Worm (Caenorhabditis elegans): ENCODE data around the gene C53A5.16.

Gene C53A5.16

ce11 chrV:14523105-14523504 lies 691 bp upstream of the C53A5.16 start, which contains the start of gene C53A5.2:
C53A5.2 (minus strand) TSS chrV:14523205.
- TF ChIP-seq skn-1 (tag; optimal IDR thresholded peaks at IDR 0.05), result no peak
- TF ChIP-seq fos-1 (tag; optimal IDR thresholded peaks at IDR 0.05), result no peak
- no peak for TF ChIP-seq ama-1 (optimal IDR thresholded peaks at IDR 0.05)
- no peak for TF ChIP-seq sma-9 (GFP tag; optimal IDR thresholded peaks at IDR 0.05)
- no peak for TF ChIP-seq sma-9 (tag; optimal IDR thresholded peaks at IDR 0.05)
- no peak for TF ChIP-seq ztf-4 (tag; optimal IDR thresholded peaks at IDR 0.05)
- no peak for TF ChIP-seq nhr-237 (tag; optimal IDR thresholded peaks at IDR 0.05)
- no peak for TF ChIP-seq lin-13 (GFP tag; optimal IDR thresholded peaks at IDR 0.05)
- TF ChIP-seq ZK546.5 (tag; optimal IDR thresholded peaks at IDR 0.05), result no peak
- no peak for TF ChIP-seq zag-1 (tag; optimal IDR thresholded peaks at IDR 0.05)
- TF ChIP-seq snpc-4 (tag; optimal IDR thresholded peaks at IDR 0.05), result no peak
- no peak for TF ChIP-seq nhr-11 (tag; optimal IDR thresholded peaks at IDR 0.05)
- no peak for TF ChIP-seq mab-5 (tag; optimal IDR thresholded peaks at IDR 0.05)
- TF ChIP-seq C34F6.9 (tag; optimal IDR thresholded peaks at IDR 0.05), result no peak
- no peak for TF ChIP-seq aly-2 (tag; optimal IDR thresholded peaks at IDR 0.05)
- no peak for TF ChIP-seq sma-3 (GFP tag; optimal IDR thresholded peaks at IDR 0.05)
- no peak for TF ChIP-seq egl-27 (tag; optimal IDR thresholded peaks at IDR 0.05)
- TF ChIP-seq elt-3 (tag; optimal IDR thresholded peaks at IDR 0.05), result no peak
- TF ChIP-seq sem-4 (tag; optimal IDR thresholded peaks at IDR 0.05), result no peak
- TF ChIP-seq nhr-6 (tag; optimal IDR thresholded peaks at IDR 0.05), result no peak

- TF ChIP-seq ztf-4 (tag; optimal IDR thresholded peaks at IDR 0.05) (no peak), aly-2 (tag; optimal IDR thresholded peaks at IDR 0.05) (no peak), nhr-6 (tag; optimal IDR thresholded peaks at IDR 0.05) (no peak), lin-13 (GFP tag; optimal IDR thresholded peaks at IDR 0.05) (no peak)
Observed at ce11 chrV:14521000-14521399, 1.4 kb downstream of the C53A5.16 start, which contains the start of gene C53A5.17. C53A5.17 (minus strand) TSS chrV:14521100.

ce11 chrV:14519268-14519667 lies 3.1 kb downstream of the C53A5.16 start, which contains the start of gene R02D5.8:
R02D5.8 (minus strand) TSS chrV:14519368.
- TF ChIP-seq blmp-1 (tag; optimal IDR thresholded peaks at IDR 0.05; ENCODE audit: insufficient read depth) (no peak), ama-1 (optimal IDR thresholded peaks at IDR 0.05) (no peak), egl-27 (tag; optimal IDR thresholded peaks at IDR 0.05) (no peak), zag-1 (tag; optimal IDR thresholded peaks at IDR 0.05) (no peak), lin-13 (GFP tag; optimal IDR thresholded peaks at IDR 0.05) (no peak), Y55F3AM.14 (GFP tag; optimal IDR thresholded peaks at IDR 0.05) (no peak), nhr-77 (tag; optimal IDR thresholded peaks at IDR 0.05) (no peak), elt-3 (tag; optimal IDR thresholded peaks at IDR 0.05) (no peak), unc-62 (GFP tag; optimal IDR thresholded peaks at IDR 0.05) (no peak), F13H6.1 (tag; optimal IDR thresholded peaks at IDR 0.05) (no peak), dmd-4 (tag; optimal IDR thresholded peaks at IDR 0.05) (no peak)

- no peak for TF ChIP-seq nhr-12 (tag; optimal IDR thresholded peaks at IDR 0.05)
- no peak for TF ChIP-seq lin-39 (tag; optimal IDR thresholded peaks at IDR 0.05)
- no peak for TF ChIP-seq zag-1 (tag; optimal IDR thresholded peaks at IDR 0.05)
- no peak for TF ChIP-seq C34F6.9 (tag; optimal IDR thresholded peaks at IDR 0.05)
- TF ChIP-seq peb-1 (tag; optimal IDR thresholded peaks at IDR 0.05), result no peak
- TF ChIP-seq nhr-77 (tag; optimal IDR thresholded peaks at IDR 0.05), result no peak
- no peak for TF ChIP-seq nhr-10 (tag; optimal IDR thresholded peaks at IDR 0.05)
- no peak for TF ChIP-seq ceh-82 (tag; optimal IDR thresholded peaks at IDR 0.05)
- TF ChIP-seq nhr-25 (tag; optimal IDR thresholded peaks at IDR 0.05), result no peak
- no peak for TF ChIP-seq ceh-16 (tag; optimal IDR thresholded peaks at IDR 0.05)
Observed at ce11 chrV:14518010-14518409, 4.4 kb downstream of the C53A5.16 start, which contains the start of gene R02D5.6. R02D5.6 (minus strand) TSS chrV:14518110.

- peak; percentile 88 for TF ChIP-seq sma-9 (GFP tag; optimal IDR thresholded peaks at IDR 0.05)
- TF ChIP-seq sma-9 (tag; optimal IDR thresholded peaks at IDR 0.05), result no peak
- TF ChIP-seq nhr-129 (tag; optimal IDR thresholded peaks at IDR 0.05), result peak; percentile 42
- peak; percentile 97 for TF ChIP-seq blmp-1 (tag; optimal IDR thresholded peaks at IDR 0.05; ENCODE audit: insufficient read depth)
- peak; percentile 49 for TF ChIP-seq sem-4 (tag; optimal IDR thresholded peaks at IDR 0.05)
- no peak for TF ChIP-seq nhr-10 (tag; optimal IDR thresholded peaks at IDR 0.05)
- peak; percentile 37 to 82 for TF ChIP-seq mdl-1 (tag; optimal IDR thresholded peaks at IDR 0.05)
- TF ChIP-seq sma-3 (GFP tag; optimal IDR thresholded peaks at IDR 0.05), result peak; percentile 95
- peak; percentile 72 for TF ChIP-seq nhr-21 (tag; optimal IDR thresholded peaks at IDR 0.05)
- TF ChIP-seq nhr-25 (tag; optimal IDR thresholded peaks at IDR 0.05), result peak; percentile 87
- TF ChIP-seq gmeb-1 (tag; optimal IDR thresholded peaks at IDR 0.05), result no peak
- no peak for TF ChIP-seq peb-1 (tag; optimal IDR thresholded peaks at IDR 0.05)
- peak; percentile 20 for TF ChIP-seq fos-1 (tag; optimal IDR thresholded peaks at IDR 0.05)
- TF ChIP-seq egl-27 (tag; optimal IDR thresholded peaks at IDR 0.05), result peak; percentile 9
- TF ChIP-seq F13H6.1 (tag; optimal IDR thresholded peaks at IDR 0.05), result no peak
Observed at ce11 chrV:14510746-14511145, 11.7 kb downstream of the C53A5.16 start, which contains the start of gene R02D5.9. R02D5.9 (minus strand) TSS chrV:14511123.
